Worm (Caenorhabditis elegans): ENCODE measurements around the gene F56C3.9.

Gene F56C3.9

DNA sequence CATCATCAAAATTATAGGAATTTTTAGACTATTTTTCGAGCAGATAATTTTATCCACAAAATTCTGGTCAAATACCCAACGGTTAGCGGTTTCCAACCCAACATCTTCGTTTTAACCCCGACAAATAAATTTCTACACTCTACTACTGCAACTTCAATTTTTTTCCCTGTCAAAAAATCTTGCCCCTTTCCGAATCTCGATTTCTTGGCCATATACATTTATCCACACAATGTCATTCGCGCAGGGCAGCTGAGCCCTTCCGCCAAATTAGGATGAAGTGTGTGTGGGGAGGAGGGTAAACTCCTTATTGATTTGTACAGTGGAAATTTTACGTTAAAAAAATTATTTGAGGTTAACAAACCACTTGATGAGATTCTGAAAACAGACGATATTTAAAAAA, 49.0 kb downstream of the F56C3.9 start (continued):
- TF ChIP-seq Y55F3AM.14 (GFP tag; optimal IDR thresholded peaks at IDR 0.05), result peak; percentile 85
- peak; percentile 63 for TF ChIP-seq aly-2 (tag; optimal IDR thresholded peaks at IDR 0.05)
- TF ChIP-seq ceh-16 (tag; optimal IDR thresholded peaks at IDR 0.05), result peak; percentile 90
- peak; percentile 92 to 95 for TF ChIP-seq lsy-2 (tag; optimal IDR thresholded peaks at IDR 0.05)
- TF ChIP-seq ZK546.5 (tag; optimal IDR thresholded peaks at IDR 0.05), result peak; percentile 65
- TF ChIP-seq nhr-23 (tag; optimal IDR thresholded peaks at IDR 0.05), result no peak

DNA sequence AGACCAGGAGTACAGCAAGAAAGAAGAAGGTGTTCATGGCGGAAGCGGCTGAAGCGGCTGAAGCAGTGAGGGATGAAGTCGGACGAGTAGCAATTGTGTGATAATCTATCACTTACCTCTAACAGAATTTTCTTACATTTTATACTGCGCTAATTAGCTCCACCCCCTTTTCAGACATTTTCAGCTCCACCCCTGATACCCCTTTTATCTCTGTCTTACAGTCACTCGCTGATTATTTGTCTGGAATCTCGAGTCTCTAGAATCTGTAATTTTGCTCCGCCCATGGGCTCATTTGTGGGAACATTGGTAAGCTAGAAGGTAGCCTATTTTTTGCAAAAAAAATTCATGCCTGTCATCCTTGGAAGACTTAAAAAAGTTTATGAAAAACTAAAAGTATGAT, 49.5 kb downstream of the F56C3.9 start, which contains the start of gene ins-39:
Gene ins-39 (minus strand): TSS at position 101 of the 400 bp plus-strand sequence.
- TF ChIP-seq nhr-21 (tag; optimal IDR thresholded peaks at IDR 0.05), result no peak
- no peak for TF ChIP-seq ztf-4 (tag; optimal IDR thresholded peaks at IDR 0.05)
- no peak for TF ChIP-seq Y55F3AM.14 (GFP tag; optimal IDR thresholded peaks at IDR 0.05)
- no peak for TF ChIP-seq ceh-16 (tag; optimal IDR thresholded peaks at IDR 0.05)
- TF ChIP-seq unc-39 (tag; optimal IDR thresholded peaks at IDR 0.05), result no peak
